Worm (Caenorhabditis elegans) whole organism, young adult: ENCODE measurements around the gene wht-7.
A peak's percentile ranks its signal among the peaks of the same experiment; 100 is the strongest.

ENCODE experiments used
- C06A6.2 ChIP-seq: fragments of 200-800 bp; sonication (Bioruptor generic); conservative IDR thresholded peaks from 2 replicates; pipeline ENCODE4 v1.3.6; 2022; ENCODE audit warnings: missing genetic modification characterization, missing compliant biosample characterization
- F22D6.2 ChIP-seq: sonication (generic microtip); optimal IDR thresholded peaks from 2 replicates; lab custom pipeline; 2016; ENCODE audit warnings: mild to moderate bottlenecking, missing genetic modification characterization, missing compliant biosample characterization
- F33H1.4 ChIP-seq: fragments of 200-800 bp; sonication (Bioruptor generic); IDR thresholded peaks from 2 replicates; pipeline ENCODE4 v1.3.6; 2022; ENCODE audit warnings: missing genetic modification reagents, missing genetic modification characterization, missing compliant biosample characterization
- F49E8.2 ChIP-seq: sonication (generic microtip); optimal IDR thresholded peaks from 3 replicates; lab custom pipeline; 2017; ENCODE audit warnings: missing genetic modification characterization, mild to moderate bottlenecking, missing compliant biosample characterization, antibody characterized with exemption, moderate library complexity; ENCODE audit not compliant: insufficient read depth
- F57A8.1 ChIP-seq: fragments of 200-800 bp; sonication (Bioruptor generic); optimal IDR thresholded peaks from 2 replicates; lab custom pipeline; 2018; ENCODE audit warnings: mild to moderate bottlenecking, missing genetic modification characterization, moderate library complexity, missing compliant biosample characterization
- Y53G8AR.9 ChIP-seq: fragments of 200-800 bp; sonication (Bioruptor generic); conservative IDR thresholded peaks from 2 replicates; pipeline ENCODE4 v1.3.6; 2022; ENCODE audit warnings: missing genetic modification reagents, missing genetic modification characterization, missing compliant biosample characterization
- attf-3 ChIP-seq: fragments of 200-800 bp; sonication (Bioruptor generic); conservative IDR thresholded peaks from 2 replicates; pipeline ENCODE4 v1.3.6; 2022; ENCODE audit warnings: missing genetic modification reagents, missing genetic modification characterization, missing compliant biosample characterization
- bed-2 ChIP-seq: fragments of 200-800 bp; sonication (Bioruptor generic); IDR thresholded peaks from 2 replicates; pipeline ENCODE4 v1.3.6; 2022; ENCODE audit warnings: missing genetic modification reagents, missing genetic modification characterization, missing compliant biosample characterization
- cebp-1 ChIP-seq, 2 experiments: fragments of 200-800 bp in 1 of 2; sonication (Bioruptor generic) in 1 of 2; sonication (generic microtip) in 1 of 2; IDR thresholded peaks in 1 of 2; optimal IDR thresholded peaks in 1 of 2; 2 replicates each; pipeline versions ENCODE4 v1.3.6 to Lab custom; 2017 to 2022; ENCODE audit warnings: missing compliant biosample characterization in 2 of 2, missing genetic modification characterization in 2 of 2, mild to moderate bottlenecking in 1 of 2, missing genetic modification reagents in 1 of 2, moderate library complexity in 1 of 2
- ceh-27 ChIP-seq: fragments of 200-800 bp; sonication (Bioruptor generic); optimal IDR thresholded peaks from 2 replicates; lab custom pipeline; 2018; ENCODE audit warnings: mild to moderate bottlenecking, missing genetic modification characterization, moderate library complexity, missing compliant biosample characterization
- ceh-40 ChIP-seq: fragments of 200-800 bp; sonication (Bioruptor generic); IDR thresholded peaks from 2 replicates; pipeline ENCODE4 v1.3.6; 2022; ENCODE audit warnings: missing genetic modification characterization, missing compliant biosample characterization
- die-1 ChIP-seq: sonication (generic microtip); optimal IDR thresholded peaks from 2 replicates; lab custom pipeline; 2016; ENCODE audit warnings: missing genotype, mild to moderate bottlenecking, missing genetic modification characterization, missing compliant biosample characterization
- dox-1 ChIP-seq: fragments of 200-800 bp; sonication (Bioruptor generic); IDR thresholded peaks from 2 replicates; pipeline ENCODE4 v1.3.6; 2022; ENCODE audit warnings: missing genetic modification reagents, missing genetic modification characterization, missing compliant biosample characterization
- dpff-1 ChIP-seq: sonication (generic microtip); optimal IDR thresholded peaks from 2 replicates; lab custom pipeline; 2017; ENCODE audit warnings: mild to moderate bottlenecking, missing genetic modification characterization, missing compliant biosample characterization
- egl-44 ChIP-seq: fragments of 200-800 bp; sonication (Bioruptor generic); IDR thresholded peaks from 2 replicates; pipeline ENCODE4 v1.3.6; 2022; ENCODE audit warnings: missing genetic modification reagents, missing genetic modification characterization, missing compliant biosample characterization
- ets-4 ChIP-seq: fragments of 200-800 bp; sonication (Bioruptor generic); optimal IDR thresholded peaks from 2 replicates; lab custom pipeline; 2018; ENCODE audit warnings: mild to moderate bottlenecking, missing genetic modification characterization, missing compliant biosample characterization
- hlh-12 ChIP-seq: sonication (generic microtip); optimal IDR thresholded peaks from 2 replicates; lab custom pipeline; 2016; ENCODE audit warnings: missing genetic modification characterization, missing compliant biosample characterization
- hmg-1.2 ChIP-seq: fragments of 200-800 bp; sonication (Bioruptor generic); IDR thresholded peaks from 2 replicates; pipeline ENCODE4 v1.3.6; 2022; ENCODE audit warnings: missing genetic modification reagents, missing genetic modification characterization, missing compliant biosample characterization
- lin-35 ChIP-seq, 3 experiments: fragments of 150-350 bp in 2 of 3; sonication (generic microtip) in 1 of 3; optimal IDR thresholded peaks; 2 replicates each; lab custom pipeline; 2014 to 2018; ENCODE audit warnings: missing biosample characterization in 3 of 3, missing genetic modification characterization in 3 of 3, missing genetic modification reagents in 3 of 3
- lsl-1 ChIP-seq: fragments of 200-800 bp; sonication (Bioruptor generic); optimal IDR thresholded peaks from 2 replicates; lab custom pipeline; 2018; ENCODE audit warnings: mild to moderate bottlenecking, missing genetic modification characterization, moderate library complexity, missing compliant biosample characterization
- madf-6 ChIP-seq: fragments of 200-800 bp; sonication (Bioruptor generic); IDR thresholded peaks from 2 replicates; pipeline ENCODE4 v1.3.6; 2022; ENCODE audit warnings: missing genetic modification reagents, missing genetic modification characterization, missing compliant biosample characterization
- mel-28 ChIP-seq: sonication (generic microtip); optimal IDR thresholded peaks from 2 replicates; lab custom pipeline; 2016; ENCODE audit warnings: borderline replicate concordance, mild to moderate bottlenecking, missing genetic modification characterization, missing compliant biosample characterization
- mes-4 ChIP-seq: sonication (generic microtip); optimal IDR thresholded peaks from 2 replicates; lab custom pipeline; 2016; ENCODE audit warnings: missing genotype, missing genetic modification characterization, missing compliant biosample characterization
- nfya-2 ChIP-seq: fragments of 200-800 bp; sonication (Bioruptor generic); IDR thresholded peaks from 2 replicates; pipeline ENCODE4 v1.3.6; 2022; ENCODE audit warnings: missing genetic modification reagents, missing genetic modification characterization, missing compliant biosample characterization
- nhr-80 ChIP-seq: sonication (generic microtip); optimal IDR thresholded peaks from 2 replicates; lab custom pipeline; 2016; ENCODE audit warnings: missing genetic modification characterization, missing compliant biosample characterization
- rcor-1 ChIP-seq: fragments of 200-800 bp; sonication (Bioruptor generic); IDR thresholded peaks from 2 replicates; pipeline ENCODE4 v1.3.6; 2022; ENCODE audit warnings: missing genetic modification reagents, missing genetic modification characterization, missing compliant biosample characterization
- snpc-1.1 ChIP-seq: sonication (generic microtip); optimal IDR thresholded peaks from 2 replicates; lab custom pipeline; 2017; ENCODE audit warnings: missing genetic modification characterization, mild to moderate bottlenecking, missing compliant biosample characterization, antibody characterized with exemption, moderate library complexity, missing genotype, missing genetic modification reagents; ENCODE audit not compliant: insufficient read depth
- tbp1 ChIP-seq: fragments of 200-800 bp; sonication (Bioruptor generic); optimal IDR thresholded peaks from 2 replicates; lab custom pipeline; 2018; ENCODE audit warnings: mild to moderate bottlenecking, missing genetic modification characterization, missing compliant biosample characterization
- tlf-1 ChIP-seq: fragments of 200-800 bp; sonication (Bioruptor generic); optimal IDR thresholded peaks from 2 replicates; lab custom pipeline; 2018; ENCODE audit warnings: mild to moderate bottlenecking, missing genetic modification characterization, missing compliant biosample characterization
- unc-130 ChIP-seq: sonication (generic microtip); optimal IDR thresholded peaks from 2 replicates; lab custom pipeline; 2016; ENCODE audit warnings: missing genetic modification reagents, missing genetic modification characterization, missing compliant biosample characterization
- zim-3 ChIP-seq: sonication (generic microtip); optimal IDR thresholded peaks from 2 replicates; lab custom pipeline; 2017; ENCODE audit warnings: mild to moderate bottlenecking, missing genetic modification characterization, moderate library complexity, missing compliant biosample characterization
- ztf-25 ChIP-seq: fragments of 200-800 bp; sonication (Bioruptor generic); IDR thresholded peaks from 2 replicates; pipeline ENCODE4 v1.3.6; 2022; ENCODE audit warnings: missing genetic modification reagents, missing genetic modification characterization, missing compliant biosample characterization
- ztf-3 ChIP-seq: fragments of 200-800 bp; sonication (Bioruptor generic); optimal IDR thresholded peaks from 2 replicates; lab custom pipeline; 2018; ENCODE audit warnings: mild to moderate bottlenecking, missing genetic modification characterization, missing compliant biosample characterization

Gene wht-7

DNA sequence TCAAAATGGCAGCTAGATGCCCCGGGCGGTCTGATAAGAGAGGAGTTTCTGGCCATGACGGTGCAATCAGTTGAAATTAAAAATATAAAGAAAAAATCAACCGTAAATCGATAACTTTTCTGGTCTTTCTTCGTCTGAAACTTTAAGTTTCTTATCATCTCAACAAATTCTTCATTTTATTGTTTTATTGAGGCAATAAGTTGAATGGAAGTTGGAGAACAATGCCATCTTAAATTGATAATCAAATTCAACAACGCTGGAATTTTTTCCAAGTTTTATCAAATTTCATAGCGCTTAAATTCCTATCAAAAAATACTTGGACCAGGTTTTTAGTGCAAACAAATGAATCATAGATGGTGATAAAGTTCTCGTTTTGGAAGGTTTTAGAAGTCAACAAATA lies 32.4 kb downstream of the wht-7 start:
- TF ChIP-seq nhr-80 (tag; lab: Kevin White, UChicago) (peak; percentile 84), cebp-1 (GFP tag; IDR thresholded peaks at IDR 0.05; lab: Robert Waterston, UW) (no peak), cebp-1 (tag; optimal IDR thresholded peaks at IDR 0.05; lab: Kevin White, UChicago) (no peak)

DNA sequence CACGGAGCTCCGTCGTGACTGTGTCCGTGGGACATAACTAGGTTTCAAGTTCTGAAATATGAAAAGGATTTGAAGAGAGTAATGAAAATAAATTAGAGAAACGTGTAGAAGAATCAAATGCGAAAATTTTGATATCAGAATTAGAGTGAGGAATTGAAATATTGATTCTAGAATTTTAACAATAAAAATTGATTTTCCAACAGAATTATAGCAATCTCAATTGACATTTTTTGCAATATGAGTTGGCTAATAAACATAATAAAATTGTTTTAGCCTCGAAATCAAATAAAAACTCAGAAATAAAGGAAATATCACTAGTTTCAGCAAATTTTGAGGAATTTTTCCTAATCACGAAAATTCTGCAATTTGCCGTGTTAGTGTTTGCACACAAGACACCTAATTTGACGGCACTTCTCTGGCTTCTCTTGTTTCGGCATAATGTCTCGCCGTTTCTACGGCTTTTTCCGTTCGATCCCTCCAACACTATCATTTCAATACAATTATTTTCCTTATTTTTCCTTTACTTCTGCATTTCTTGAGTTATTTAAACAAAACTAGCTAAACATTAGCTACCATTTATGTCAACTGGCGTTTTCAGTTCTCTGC lies 33.0 kb downstream of the wht-7 start, which contains the start of gene nmt-1:
nmt-1 (minus strand) TSS at position 51 of the 606 bp plus-strand sequence.
- TF ChIP-seq lsl-1 (GFP tag; lab: Kevin White, UChicago) (peak; percentile 30), dox-1 (0 out of 2 replicates have a peak, but pooled peaks have one; percentile 10), F33H1.4 (peak; percentile 31), hmg-1.2 (GFP tag; lab: Robert Waterston, UW) (peak; percentile 90), ztf-3 (no peak), ceh-27 (peak; percentile 16), madf-6 (peak; percentile 54; the same call in 1 of the 2 replicates), snpc-1.1 (tag; lab: Kevin White, UChicago) (peak; percentile 25), ceh-40 (no peak)

DNA sequence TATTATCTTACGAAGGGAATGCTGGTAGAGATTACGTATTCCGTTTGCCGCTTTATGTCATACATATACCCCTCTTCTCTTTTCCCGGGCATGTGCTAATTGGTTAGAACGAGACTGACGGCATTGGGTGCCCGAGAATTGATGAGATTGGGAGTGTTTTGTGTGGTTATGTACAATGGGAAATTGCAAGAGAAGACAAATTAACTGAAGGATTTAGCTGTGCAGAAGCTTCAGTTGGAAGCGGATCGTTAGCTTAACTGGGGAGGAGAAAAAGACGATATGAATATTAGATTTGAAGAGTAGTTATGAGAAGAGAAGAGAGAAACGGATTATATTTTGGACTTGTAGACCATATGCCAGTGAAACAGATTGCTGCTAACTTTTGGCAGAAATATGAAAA lies 39.2 kb downstream of the wht-7 start:
- no peak for TF ChIP-seq rcor-1 (GFP tag; lab: Robert Waterston, UW)
- no peak for TF ChIP-seq hlh-12 (tag; lab: Kevin White, UChicago)
- no peak for TF ChIP-seq ets-4
- TF ChIP-seq attf-3: no peak
- no peak for TF ChIP-seq lin-35 (GFP tag; optimal IDR thresholded peaks at IDR 0.05; lab: Kevin White, UChicago)
- TF ChIP-seq ztf-25 (GFP tag; lab: Robert Waterston, UW): no peak
- no peak for TF ChIP-seq tlf-1 (GFP tag; lab: Kevin White, UChicago)
- no peak for TF ChIP-seq F57A8.1 (GFP tag; lab: Kevin White, UChicago)
- no peak for TF ChIP-seq F22D6.2 (tag; lab: Kevin White, UChicago)
- no peak for TF ChIP-seq dpff-1 (tag; lab: Kevin White, UChicago)
- TF ChIP-seq mel-28: no peak
- TF ChIP-seq nfya-2: no peak
- no peak for TF ChIP-seq F49E8.2 (tag; lab: Kevin White, UChicago)
- TF ChIP-seq Y53G8AR.9: no peak

DNA sequence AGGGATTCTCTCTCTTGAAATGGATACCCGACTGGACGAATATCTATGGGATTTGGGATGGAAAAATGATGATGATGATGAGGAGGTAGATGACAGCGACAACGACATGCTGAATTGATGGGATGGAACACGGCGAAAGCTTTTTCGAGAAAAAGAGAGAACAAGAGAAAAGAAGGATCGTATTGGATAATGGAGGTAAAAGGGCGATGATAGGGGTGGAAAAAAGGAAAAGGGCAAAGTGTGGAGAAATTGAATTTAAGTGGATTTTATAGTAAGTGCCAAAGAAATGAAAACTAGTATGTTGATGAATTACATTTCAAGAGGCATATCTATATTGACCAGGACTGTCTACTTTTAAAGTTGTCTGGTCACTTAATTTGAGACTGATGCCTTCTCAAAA lies 43.5 kb downstream of the wht-7 start:
- TF ChIP-seq die-1 (tag; lab: Kevin White, UChicago): no peak
- no peak for TF ChIP-seq mes-4
- TF ChIP-seq unc-130 (GFP tag; lab: Kevin White, UChicago): no peak
- no peak for TF ChIP-seq bed-2 (GFP tag; lab: Robert Waterston, UW)
- TF ChIP-seq tbp1 (GFP tag; lab: Kevin White, UChicago): no peak
- TF ChIP-seq egl-44 (GFP tag; lab: Robert Waterston, UW): no peak
- TF ChIP-seq C06A6.2: no peak
- no peak for TF ChIP-seq zim-3
- no peak for TF ChIP-seq madf-6
